Fruit fly (Drosophila melanogaster) whole organism, embryonic: ENCODE results near the gene Nup37.

Experiments used
- Atf-2 ChIP-seq: fragments of 200-800 bp; sonication (Bioruptor generic); optimal IDR thresholded peaks from 2 replicates; lab custom pipeline; 2016; ENCODE audit warnings: missing biosample characterization, missing genetic modification characterization
- B-H2 ChIP-seq: fragments of 200-800 bp; sonication (Bioruptor generic); optimal IDR thresholded peaks from 2 replicates; lab custom pipeline; 2018; ENCODE audit warnings: missing biosample characterization, mild to moderate bottlenecking, missing genetic modification characterization
- CG10366 ChIP-seq: fragments of 200-800 bp; sonication (Bioruptor generic); IDR thresholded peaks from 2 replicates; pipeline ENCODE4 v1.3.6; 2022; ENCODE audit warnings: missing biosample characterization, missing genetic modification characterization
- CG10654 ChIP-seq: fragments of 200-800 bp; sonication (Bioruptor generic); optimal IDR thresholded peaks from 2 replicates; lab custom pipeline; 2016; ENCODE audit warnings: missing biosample characterization, missing genetic modification characterization
- CG10959 ChIP-seq: fragments of 200-800 bp; sonication (Bioruptor generic); IDR thresholded peaks from 2 replicates; pipeline ENCODE4 v1.3.6; 2022; ENCODE audit warnings: missing biosample characterization, missing genetic modification characterization
- CG11456 ChIP-seq: fragments of 200-800 bp; sonication (Bioruptor generic); IDR thresholded peaks from 3 replicates; pipeline ENCODE4 v1.3.6; 2022; ENCODE audit warnings: missing biosample characterization, missing genetic modification characterization
- CG11696 ChIP-seq: fragments of 200-800 bp; sonication (Bioruptor generic); IDR thresholded peaks from 2 replicates; pipeline ENCODE4 v1.3.6; 2022; ENCODE audit warnings: missing biosample characterization, missing genetic modification characterization
- CG12744 ChIP-seq: fragments of 200-800 bp; sonication (Bioruptor generic); optimal IDR thresholded peaks from 2 replicates; lab custom pipeline; 2016; ENCODE audit warnings: missing biosample characterization, missing genetic modification characterization
- CG13296 ChIP-seq: fragments of 200-800 bp; sonication (Bioruptor generic); optimal IDR thresholded peaks from 3 replicates; lab custom pipeline; 2018; ENCODE audit warnings: missing biosample characterization, mild to moderate bottlenecking, missing genetic modification characterization
- CG15011 ChIP-seq: fragments of 200-800 bp; sonication (Bioruptor generic); optimal IDR thresholded peaks from 3 replicates; lab custom pipeline; 2018; ENCODE audit warnings: missing biosample characterization, mild to moderate bottlenecking, missing genetic modification characterization
- CG16779 ChIP-seq: fragments of 200-800 bp; sonication (Bioruptor generic); IDR thresholded peaks from 2 replicates; pipeline ENCODE4 v1.3.6; 2022; ENCODE audit warnings: missing biosample characterization, missing genetic modification characterization
- CG17328 ChIP-seq: fragments of 200-800 bp; sonication (Bioruptor generic); IDR thresholded peaks from 2 replicates; pipeline ENCODE4 v1.3.6; 2022; ENCODE audit warnings: missing biosample characterization, missing genetic modification characterization
- CG17802 ChIP-seq: fragments of 200-800 bp; sonication (Bioruptor generic); optimal IDR thresholded peaks from 2 replicates; lab custom pipeline; 2018; ENCODE audit warnings: missing biosample characterization, mild to moderate bottlenecking, missing genetic modification characterization, moderate library complexity
- CG17912 ChIP-seq: fragments of 200-800 bp; sonication (Bioruptor generic); optimal IDR thresholded peaks from 2 replicates; lab custom pipeline; 2018; ENCODE audit warnings: missing biosample characterization, mild to moderate bottlenecking, missing genetic modification characterization
- CG18599 ChIP-seq: fragments of 200-800 bp; sonication (Bioruptor generic); optimal IDR thresholded peaks from 3 replicates; lab custom pipeline; 2017; ENCODE audit warnings: missing biosample characterization, missing genetic modification characterization, mild to moderate bottlenecking, moderate library complexity, missing genetic modification reagents
- CG31441 ChIP-seq: fragments of 200-800 bp; sonication (Bioruptor generic); IDR thresholded peaks from 2 replicates; pipeline ENCODE4 v1.3.6; 2022; ENCODE audit warnings: missing biosample characterization, missing genetic modification characterization
- CG3163 ChIP-seq: fragments of 200-800 bp; sonication (Bioruptor generic); optimal IDR thresholded peaks from 3 replicates; lab custom pipeline; 2016; ENCODE audit warnings: missing biosample characterization, missing genetic modification characterization
- CG33557 ChIP-seq: fragments of 200-800 bp; sonication (Bioruptor generic); optimal IDR thresholded peaks from 2 replicates; lab custom pipeline; 2019; ENCODE audit warnings: missing biosample characterization, mild to moderate bottlenecking, missing genetic modification characterization, moderate library complexity
- CG3847 ChIP-seq: fragments of 200-800 bp; sonication (Bioruptor generic); IDR thresholded peaks from 2 replicates; pipeline ENCODE4 v1.3.6; 2022; ENCODE audit warnings: missing biosample characterization, missing genetic modification characterization
- CG5245 ChIP-seq: fragments of 200-800 bp; sonication (Bioruptor generic); optimal IDR thresholded peaks from 3 replicates; lab custom pipeline; 2016; ENCODE audit warnings: missing biosample characterization, missing genetic modification characterization
- CG6683 ChIP-seq: fragments of 200-800 bp; sonication (Bioruptor generic); optimal IDR thresholded peaks from 2 replicates; lab custom pipeline; 2017; ENCODE audit warnings: missing biosample characterization, mild to moderate bottlenecking, missing genetic modification characterization, missing genetic modification reagents
- CG8478 ChIP-seq: fragments of >200 bp; optimal IDR thresholded peaks from 2 replicates; lab custom pipeline; 2018
- CG9817 ChIP-seq: fragments of 200-800 bp; sonication (Bioruptor generic); optimal IDR thresholded peaks from 2 replicates; lab custom pipeline; 2018; ENCODE audit warnings: missing biosample characterization, mild to moderate bottlenecking, missing genetic modification characterization, moderate library complexity
- E2f1 ChIP-seq: fragments of 200-800 bp; sonication (Bioruptor generic); IDR thresholded peaks from 2 replicates; pipeline ENCODE4 v1.3.6; 2022; ENCODE audit warnings: missing biosample characterization, missing genetic modification characterization
- E2f2 ChIP-seq: fragments of 200-800 bp; sonication (Bioruptor generic); IDR thresholded peaks from 2 replicates; pipeline ENCODE4 v1.3.6; 2022; ENCODE audit warnings: missing biosample characterization, missing genetic modification characterization
- HmgZ ChIP-seq: fragments of 200-800 bp; sonication (Bioruptor generic); optimal IDR thresholded peaks from 2 replicates; lab custom pipeline; 2018; ENCODE audit warnings: missing biosample characterization, mild to moderate bottlenecking, missing genetic modification characterization
- Hmr ChIP-seq: fragments of 200-800 bp; sonication (Bioruptor generic); optimal IDR thresholded peaks from 3 replicates; lab custom pipeline; 2017; ENCODE audit warnings: mild to moderate bottlenecking, missing biosample characterization, missing genetic modification reagents, missing genetic modification characterization
- MESR4 ChIP-seq: fragments of 200-800 bp; sonication (Bioruptor generic); optimal IDR thresholded peaks from 2 replicates; lab custom pipeline; 2018; ENCODE audit warnings: missing biosample characterization, mild to moderate bottlenecking, missing genetic modification characterization, moderate library complexity
- Mad ChIP-seq: fragments of 200-800 bp; sonication (Bioruptor generic); optimal IDR thresholded peaks from 2 replicates; lab custom pipeline; 2016; ENCODE audit warnings: missing biosample characterization, missing genetic modification characterization
- Oli ChIP-seq: fragments of 200-800 bp; sonication (Bioruptor generic); optimal IDR thresholded peaks from 2 replicates; lab custom pipeline; 2018; ENCODE audit warnings: missing biosample characterization, mild to moderate bottlenecking, missing genetic modification characterization, moderate library complexity
- ap ChIP-seq: fragments of 200-800 bp; sonication (Bioruptor generic); IDR thresholded peaks from 2 replicates; pipeline ENCODE4 v1.3.6; 2022; ENCODE audit warnings: missing biosample characterization, missing genetic modification characterization
- cas ChIP-seq: fragments of 200-800 bp; sonication (Bioruptor generic); IDR thresholded peaks from 2 replicates; pipeline ENCODE4 v1.3.6; 2022; ENCODE audit warnings: missing biosample characterization, missing genetic modification characterization
- dati ChIP-seq: fragments of 200-800 bp; sonication (Bioruptor generic); IDR thresholded peaks from 2 replicates; pipeline ENCODE4 v1.3.6; 2022; ENCODE audit warnings: missing biosample characterization, missing genetic modification characterization
- dm ChIP-seq: fragments of 200-800 bp; sonication (Bioruptor generic); optimal IDR thresholded peaks from 3 replicates; lab custom pipeline; 2016; ENCODE audit warnings: missing biosample characterization, missing genetic modification characterization
- emc ChIP-seq: fragments of 200-800 bp; sonication (Bioruptor generic); optimal IDR thresholded peaks from 2 replicates; lab custom pipeline; 2016; ENCODE audit warnings: missing biosample characterization, missing genetic modification characterization
- esg ChIP-seq: fragments of 200-800 bp; sonication (Bioruptor generic); conservative IDR thresholded peaks from 2 replicates; pipeline ENCODE4 v1.3.6; 2022; ENCODE audit warnings: missing biosample characterization, missing genetic modification characterization
- hkb ChIP-seq, 2 experiments: fragments of 200-800 bp in 1 of 2; fragments of >200 bp in 1 of 2; sonication (Bioruptor generic) in 1 of 2; IDR thresholded peaks in 1 of 2; optimal IDR thresholded peaks in 1 of 2; 2 replicates each; pipeline versions ENCODE4 v1.3.6 to Lab custom; 2017 to 2022; ENCODE audit warnings: missing biosample characterization in 1 of 2, missing genetic modification characterization in 1 of 2
- ind ChIP-seq: fragments of 200-800 bp; sonication (Bioruptor generic); optimal IDR thresholded peaks from 3 replicates; lab custom pipeline; 2016; ENCODE audit warnings: missing biosample characterization, missing genetic modification characterization
- inv ChIP-seq: fragments of 200-800 bp; sonication (Bioruptor generic); IDR thresholded peaks from 2 replicates; pipeline ENCODE4 v1.3.6; 2022; ENCODE audit warnings: missing biosample characterization, missing genetic modification characterization; ENCODE audit not compliant: partially characterized antibody
- klu ChIP-seq: fragments of 200-800 bp; sonication (Bioruptor generic); IDR thresholded peaks from 2 replicates; pipeline ENCODE4 v1.3.6; 2022; ENCODE audit warnings: missing biosample characterization, missing genetic modification characterization
- lilli ChIP-seq: fragments of 200-800 bp; sonication (Bioruptor generic); optimal IDR thresholded peaks from 3 replicates; lab custom pipeline; 2016; ENCODE audit warnings: missing biosample characterization, missing genetic modification characterization
- lov ChIP-seq, 2 experiments: fragments of 200-800 bp in 1 of 2; fragments of >200 bp in 1 of 2; sonication (Bioruptor generic) in 1 of 2; IDR thresholded peaks in 1 of 2; optimal IDR thresholded peaks in 1 of 2; 2 replicates in 1 of 2; 3 replicates in 1 of 2; pipeline versions ENCODE4 v1.3.6 to Lab custom; 2017 to 2022; ENCODE audit warnings: missing biosample characterization in 1 of 2, missing genetic modification characterization in 1 of 2
- maf-S ChIP-seq: fragments of 200-800 bp; sonication (Bioruptor generic); optimal IDR thresholded peaks from 2 replicates; lab custom pipeline; 2016; ENCODE audit warnings: missing biosample characterization, missing genetic modification characterization
- scrt ChIP-seq: fragments of 200-800 bp; sonication (Bioruptor generic); optimal IDR thresholded peaks from 2 replicates; lab custom pipeline; 2018; ENCODE audit warnings: missing biosample characterization, mild to moderate bottlenecking, missing genetic modification characterization, moderate library complexity
- sisA ChIP-seq: fragments of 200-800 bp; sonication (Bioruptor generic); IDR thresholded peaks from 2 replicates; pipeline ENCODE4 v1.3.6; 2022; ENCODE audit warnings: missing biosample characterization, missing genetic modification characterization
- so ChIP-seq: fragments of 200-800 bp; sonication (Bioruptor generic); IDR thresholded peaks from 3 replicates; pipeline ENCODE4 v1.3.6; 2022; ENCODE audit warnings: missing biosample characterization, missing genetic modification characterization
- trem ChIP-seq: fragments of 200-800 bp; optimal IDR thresholded peaks from 3 replicates; lab custom pipeline; 2019; ENCODE audit warnings: missing biosample characterization, mild to moderate bottlenecking, missing genetic modification characterization, moderate library complexity
- zen ChIP-seq: fragments of 200-800 bp; sonication (Bioruptor generic); optimal IDR thresholded peaks from 3 replicates; lab custom pipeline; 2018; ENCODE audit warnings: missing biosample characterization, mild to moderate bottlenecking, missing genetic modification characterization, moderate library complexity
- zen2 ChIP-seq: fragments of 200-800 bp; sonication (Bioruptor generic); IDR thresholded peaks from 3 replicates; pipeline ENCODE4 v1.3.6; 2022; ENCODE audit warnings: missing biosample characterization, missing genetic modification characterization; ENCODE audit not compliant: partially characterized antibody

The Nup37 gene

dm6 chr3R:25232271-25232989, 15.0 kb upstream of the Nup37 start, which contains the start of gene Cad96Cb (continued):
- TF ChIP-seq CG8478 (no peak), maf-S (GFP tag; lab: Kevin White, UChicago) (peak; percentile 50), CG31441 (GFP tag; lab: Robert Waterston, UW) (peak; percentile 94), lilli (GFP tag; lab: Kevin White, UChicago) (peak; percentile 72), CG10959 (GFP tag; lab: Robert Waterston, UW) (peak; percentile 36), klu (peak; percentile 10; the same call in 1 of the 2 replicates), Mad (GFP tag; lab: Kevin White, UChicago) (peak; percentile 72), Atf-2 (peak; percentile 88), CG12744 (GFP tag; lab: Kevin White, UChicago) (peak; percentile 69), dm (peak; percentile 68), dati (GFP tag; lab: Robert Waterston, UW) (no peak), HmgZ (tag; lab: Kevin White, UChicago) (peak; percentile 39), CG17802 (peak; percentile 66), CG10654 (GFP tag; lab: Kevin White, UChicago) (peak; percentile 67), MESR4 (no peak), CG17328 (peak; percentile 37), CG13296 (GFP tag; lab: Kevin White, UChicago) (peak; percentile 67), B-H2 (GFP tag; lab: Kevin White, UChicago) (no peak), E2f1 (peak; percentile 48; the same call in 1 of the 2 replicates), CG16779 (GFP tag; lab: Robert Waterston, UW) (no peak), CG11456 (GFP tag; lab: Robert Waterston, UW) (no peak), CG5245 (GFP tag; lab: Kevin White, UChicago) (peak; percentile 82), CG3163 (GFP tag; lab: Kevin White, UChicago) (peak; percentile 58), ap (GFP tag; lab: Robert Waterston, UW) (peak; percentile 43; the same call in 1 of the 2 replicates), Oli (tag; lab: Kevin White, UChicago) (peak; percentile 90), cas (GFP tag; lab: Robert Waterston, UW) (no peak), CG15011 (GFP tag; lab: Kevin White, UChicago) (peak; percentile 77), inv (no peak), CG33557 (GFP tag; lab: Kevin White, UChicago) (peak; percentile 93), zen (tag; lab: Kevin White, UChicago) (peak; percentile 57), hkb (optimal IDR thresholded peaks at IDR 0.05; lab: Kevin White, UChicago) (no peak), hkb (GFP tag; IDR thresholded peaks at IDR 0.05; lab: Robert Waterston, UW) (peak; percentile 79), ind (GFP tag; lab: Kevin White, UChicago) (peak; percentile 79), CG10366 (peak; percentile 30; the same call in 1 of the 2 replicates), so (GFP tag; lab: Robert Waterston, UW) (peak; percentile 66; the same call in 1 of the 3 replicates), lov (optimal IDR thresholded peaks at IDR 0.05; lab: Kevin White, UChicago) (no peak), lov (GFP tag; IDR thresholded peaks at IDR 0.05; lab: Robert Waterston, UW) (no peak), CG9817 (peak; percentile 43), scrt (GFP tag; lab: Kevin White, UChicago) (peak; percentile 48), esg (GFP tag; lab: Robert Waterston, UW) (0 out of 2 replicates have a peak, but pooled peaks have one; percentile 46), trem (tag; lab: Kevin White, UChicago) (peak; percentile 76), CG6683 (no peak), emc (GFP tag; lab: Kevin White, UChicago) (peak; percentile 49), E2f2 (GFP tag; lab: Robert Waterston, UW) (peak; percentile 50), CG11696 (GFP tag; lab: Robert Waterston, UW) (peak; percentile 87), zen2 (GFP tag; lab: Robert Waterston, UW) (no peak), CG3847 (GFP tag; lab: Robert Waterston, UW) (peak; percentile 41; the same call in 1 of the 2 replicates), Hmr (GFP tag; lab: Kevin White, UChicago) (peak; percentile 58), CG18599 (peak; percentile 78), sisA (GFP tag; lab: Robert Waterston, UW) (peak; percentile 65), CG17912 (GFP tag; lab: Kevin White, UChicago) (no peak)
